Worm (Caenorhabditis elegans): Measurements from ENCODE around the gene sre-2.

DNA sequence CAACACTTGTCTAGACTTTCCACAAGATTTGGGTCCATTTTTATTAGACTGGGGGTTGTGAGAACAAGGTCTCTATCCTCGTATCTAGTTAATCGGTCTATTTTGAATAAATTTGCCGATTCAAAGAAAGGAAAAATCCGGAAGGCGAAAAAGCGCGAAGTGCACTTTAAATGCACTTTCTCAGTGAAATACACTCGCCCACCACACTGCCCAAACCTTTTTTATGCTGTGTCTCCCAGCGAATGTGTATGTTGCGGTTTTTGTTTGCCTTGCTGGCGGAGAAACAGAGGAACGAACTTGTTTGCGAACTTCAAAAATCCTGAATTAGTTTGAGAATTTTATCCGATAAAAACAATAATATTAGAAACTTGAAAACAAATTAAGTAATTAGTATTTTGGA is 28.9 kb upstream of the sre-2 start:
- TF ChIP-seq cog-1 (tag; optimal IDR thresholded peaks at IDR 0.05) = no peak
- no peak for TF ChIP-seq flt-1 (GFP tag; IDR thresholded peaks at IDR 0.05)
- TF ChIP-seq T22C8.4 (GFP tag; IDR thresholded peaks at IDR 0.05) = no peak
- TF ChIP-seq ztf-29 (GFP tag; IDR thresholded peaks at IDR 0.05) = no peak
